Worm (Caenorhabditis elegans): Measurements from ENCODE around the gene T25E12.6.

ce11 chrV:16774428-16774827 is 32.2 kb downstream of the T25E12.6 start:
- TF ChIP-seq unc-62 (GFP tag; optimal IDR thresholded peaks at IDR 0.05) (no peak), sma-3 (GFP tag; optimal IDR thresholded peaks at IDR 0.05) (no peak), nhr-11 (tag; optimal IDR thresholded peaks at IDR 0.05) (no peak), lsy-2 (tag; optimal IDR thresholded peaks at IDR 0.05) (no peak), lin-13 (GFP tag; optimal IDR thresholded peaks at IDR 0.05) (no peak), blmp-1 (tag; optimal IDR thresholded peaks at IDR 0.05; ENCODE audit: insufficient read depth) (no peak), egl-27 (tag; optimal IDR thresholded peaks at IDR 0.05) (no peak)
